Worm (Caenorhabditis elegans): ENCODE results near the gene M01H9.5.
A peak's percentile ranks its signal among the peaks of the same experiment; 100 is the strongest.

Gene M01H9.5

DNA sequence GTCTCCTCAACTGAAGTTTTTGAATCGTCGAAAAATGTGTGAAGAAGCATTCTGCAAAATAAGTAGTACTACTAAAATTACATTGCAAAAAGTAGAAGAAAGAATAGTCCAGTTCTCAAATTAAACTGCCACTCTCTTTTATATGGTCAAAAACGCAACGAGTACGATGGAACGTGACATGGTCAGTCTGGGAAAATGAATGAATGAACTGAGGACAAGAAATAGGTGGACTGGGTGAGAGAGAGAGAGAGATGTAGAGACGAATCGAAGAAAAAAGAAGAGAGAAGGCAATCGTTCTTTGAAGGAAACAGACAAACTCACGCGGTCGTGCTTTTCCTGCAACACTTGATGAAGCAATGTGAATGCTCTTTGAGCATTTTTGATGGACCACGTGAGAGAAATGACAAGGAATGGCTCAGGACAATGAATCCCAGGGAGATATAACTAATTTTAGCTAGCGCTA lies 11.8 kb downstream of the M01H9.5 start, which contains the start of gene M01H9.3:
TSS of gene M01H9.3 (minus strand) at position 51 of the 463 bp plus-strand sequence.
- TF ChIP-seq rnt-1 (tag; optimal IDR thresholded peaks at IDR 0.05) = peak; percentile 79
- peak; percentile 79 for TF ChIP-seq nhr-85 (tag)
- no peak for TF ChIP-seq pag-3 (tag; optimal IDR thresholded peaks at IDR 0.05; ENCODE audit: borderline replicate concordance, insufficient read depth)
- peak; percentile 66 to 79 for TF ChIP-seq lsy-2 (tag; optimal IDR thresholded peaks at IDR 0.05)
- no peak for TF ChIP-seq efl-3 (GFP tag; optimal IDR thresholded peaks at IDR 0.05)
- peak; percentile 52 for TF ChIP-seq xbp-1 (tag; optimal IDR thresholded peaks at IDR 0.05)
- TF ChIP-seq swsn-7 (tag; optimal IDR thresholded peaks at IDR 0.05) = peak; percentile 67
- TF ChIP-seq ceh-8 (GFP tag; optimal IDR thresholded peaks at IDR 0.05) = no peak
- TF ChIP-seq tbx-2 (tag; optimal IDR thresholded peaks at IDR 0.05) = peak; percentile 82
- TF ChIP-seq isw-1 (GFP tag; IDR thresholded peaks at IDR 0.05) = peak; percentile 27
- no peak for TF ChIP-seq alr-1 (tag; optimal IDR thresholded peaks at IDR 0.05; ENCODE audit: borderline replicate concordance)
- no peak for TF ChIP-seq nhr-76 (tag; optimal IDR thresholded peaks at IDR 0.05)
- TF ChIP-seq sup-37 (GFP tag; optimal IDR thresholded peaks at IDR 0.05) = no peak
- TF ChIP-seq unc-130 (tag; optimal IDR thresholded peaks at IDR 0.05) = peak; percentile 85
- no peak for TF ChIP-seq hlh-4 (tag; optimal IDR thresholded peaks at IDR 0.05)
- peak; percentile 89 for TF ChIP-seq snu-23 (GFP tag; optimal IDR thresholded peaks at IDR 0.05)
- no peak for TF ChIP-seq nhr-11 (tag; optimal IDR thresholded peaks at IDR 0.05)
- TF ChIP-seq lin-39 (tag; optimal IDR thresholded peaks at IDR 0.05) = peak; percentile 48
- peak; percentile 59 for TF ChIP-seq fkh-8 (tag; optimal IDR thresholded peaks at IDR 0.05)
- peak; percentile 8 for TF ChIP-seq fkh-10 (GFP tag; optimal IDR thresholded peaks at IDR 0.05)
- TF ChIP-seq grh-1 (GFP tag; IDR thresholded peaks at IDR 0.05) = no peak
- TF ChIP-seq mep-1 (tag; optimal IDR thresholded peaks at IDR 0.05) = peak; percentile 57
- no peak for TF ChIP-seq unc-98 (GFP tag; IDR thresholded peaks at IDR 0.05)
- TF ChIP-seq mef-2 (tag; optimal IDR thresholded peaks at IDR 0.05) = peak; percentile 67
- TF ChIP-seq ztf-4 (tag; optimal IDR thresholded peaks at IDR 0.05) = peak; percentile 71
- TF ChIP-seq lin-14 (GFP tag; optimal IDR thresholded peaks at IDR 0.05) = peak; percentile 96
- TF ChIP-seq lin-13 (GFP tag; optimal IDR thresholded peaks at IDR 0.05) = peak; percentile 4
- TF ChIP-seq C16A3.4 (tag; optimal IDR thresholded peaks at IDR 0.05) = peak; percentile 58
- peak; percentile 51 for TF ChIP-seq nhr-47 (tag; optimal IDR thresholded peaks at IDR 0.05)
- peak; percentile 80 for TF ChIP-seq unc-86 (tag; optimal IDR thresholded peaks at IDR 0.05)
- TF ChIP-seq lir-3 (tag; optimal IDR thresholded peaks at IDR 0.05; ENCODE audit: poor library complexity) = peak; percentile 78
- TF ChIP-seq C04F5.9 (tag; optimal IDR thresholded peaks at IDR 0.05) = no peak
- peak; percentile 30 for TF ChIP-seq jun-1 (tag; optimal IDR thresholded peaks at IDR 0.05)
- peak in 2 of 3 experiments; percentile 14 to 41 for TF ChIP-seq ceh-82 (tag; optimal IDR thresholded peaks at IDR 0.05)
- no peak for TF ChIP-seq nhr-12 (tag; optimal IDR thresholded peaks at IDR 0.05)
- no peak for TF ChIP-seq egl-13 (tag; optimal IDR thresholded peaks at IDR 0.05)
- no peak for TF ChIP-seq lin-15B (tag; optimal IDR thresholded peaks at IDR 0.05)
- no peak for TF ChIP-seq nhr-28 (tag; optimal IDR thresholded peaks at IDR 0.05)
- TF ChIP-seq nhr-84 (tag; optimal IDR thresholded peaks at IDR 0.05) = no peak
- TF ChIP-seq nhr-90 (tag; optimal IDR thresholded peaks at IDR 0.05; ENCODE audit: poor library complexity) = peak; percentile 30
- TF ChIP-seq ceh-90 (tag; optimal IDR thresholded peaks at IDR 0.05) = no peak
- TF ChIP-seq lin-35 (GFP tag; optimal IDR thresholded peaks at IDR 0.05) = peak; percentile 62 to 80
- peak; percentile 89 for TF ChIP-seq nhr-20 (tag; optimal IDR thresholded peaks at IDR 0.05)
- peak; percentile 35; the same call in 1 of the 2 replicates for TF ChIP-seq ceh-88 (GFP tag; IDR thresholded peaks at IDR 0.05)
- TF ChIP-seq skn-1 (tag; optimal IDR thresholded peaks at IDR 0.05) = peak; percentile 21
- TF ChIP-seq mdl-1 (tag; optimal IDR thresholded peaks at IDR 0.05) = peak in 1 of 2 experiments; percentile 97
- peak; percentile 65 for TF ChIP-seq elt-2 (tag; optimal IDR thresholded peaks at IDR 0.05)
- TF ChIP-seq aly-2 (tag; optimal IDR thresholded peaks at IDR 0.05) = peak; percentile 7
- peak; percentile 33 to 60 (median 53) for TF ChIP-seq dpl-1 (GFP tag; optimal IDR thresholded peaks at IDR 0.05)
- peak; percentile 92 for TF ChIP-seq nhr-71 (tag; optimal IDR thresholded peaks at IDR 0.05)
- TF ChIP-seq sptf-1 (tag; optimal IDR thresholded peaks at IDR 0.05) = no peak
- peak; percentile 65 for TF ChIP-seq ama-1 (optimal IDR thresholded peaks at IDR 0.05)
- TF ChIP-seq C34B4.2 (tag; optimal IDR thresholded peaks at IDR 0.05) = no peak

Data from whole organism, L1 larva.